Fruit fly (Drosophila melanogaster) whole organism, embryonic: ENCODE measurements around the gene CG7519.
A peak's percentile ranks its signal among the peaks of the same experiment; 100 is the strongest.

Experiments used
- B-H2 ChIP-seq: fragments of 200-800 bp; sonication (Bioruptor generic); optimal IDR thresholded peaks from 2 replicates; lab custom pipeline; 2018; ENCODE audit warnings: missing biosample characterization, mild to moderate bottlenecking, missing genetic modification characterization
- CG10321 ChIP-seq: fragments of 200-800 bp; sonication (Bioruptor generic); IDR thresholded peaks from 2 replicates; pipeline ENCODE4 v1.3.6; 2022; ENCODE audit warnings: missing biosample characterization, missing genetic modification characterization
- CG10462 ChIP-seq: fragments of 200-800 bp; sonication (Bioruptor generic); optimal IDR thresholded peaks from 2 replicates; lab custom pipeline; 2016; ENCODE audit warnings: missing biosample characterization, missing genetic modification characterization
- CG1529 ChIP-seq: fragments of 200-800 bp; sonication (Bioruptor generic); optimal IDR thresholded peaks from 3 replicates; lab custom pipeline; 2018; ENCODE audit warnings: missing biosample characterization, missing genetic modification characterization
- CG16813 ChIP-seq: fragments of 200-800 bp; sonication (Bioruptor generic); IDR thresholded peaks from 3 replicates; pipeline ENCODE4 v1.3.6; 2022; ENCODE audit warnings: missing biosample characterization, missing genetic modification characterization; ENCODE audit not compliant: partially characterized antibody
- CG16863 ChIP-seq: fragments of 200-800 bp; sonication (Bioruptor generic); optimal IDR thresholded peaks from 3 replicates; lab custom pipeline; 2016; ENCODE audit warnings: missing biosample characterization, missing genetic modification characterization
- CG2199 ChIP-seq: fragments of 200-800 bp; sonication (Bioruptor generic); IDR thresholded peaks from 3 replicates; pipeline ENCODE4 v1.3.6; 2022; ENCODE audit warnings: missing biosample characterization, missing genetic modification characterization
- CG30403 ChIP-seq: fragments of 200-800 bp; sonication (Bioruptor generic); optimal IDR thresholded peaks from 3 replicates; lab custom pipeline; 2016; ENCODE audit warnings: missing biosample characterization, missing genetic modification characterization
- CG3281 ChIP-seq: fragments of 200-800 bp; sonication (Bioruptor generic); optimal IDR thresholded peaks from 3 replicates; lab custom pipeline; 2017; ENCODE audit warnings: missing biosample characterization, mild to moderate bottlenecking, missing genetic modification characterization
- CG4617 ChIP-seq: fragments of 200-800 bp; sonication (Bioruptor generic); optimal IDR thresholded peaks from 3 replicates; lab custom pipeline; 2016; ENCODE audit warnings: missing biosample characterization, missing genetic modification characterization, borderline replicate concordance
- CG6654 ChIP-seq: fragments of 200-800 bp; sonication (Bioruptor generic); optimal IDR thresholded peaks from 2 replicates; lab custom pipeline; 2017; ENCODE audit warnings: missing biosample characterization, mild to moderate bottlenecking, missing genetic modification characterization
- CG9876 ChIP-seq: fragments of 200-800 bp; sonication (Bioruptor generic); optimal IDR thresholded peaks from 2 replicates; lab custom pipeline; 2016; ENCODE audit warnings: missing biosample characterization, missing genetic modification characterization
- Chrac-16 ChIP-seq: fragments of 200-800 bp; sonication (Bioruptor generic); optimal IDR thresholded peaks from 3 replicates; lab custom pipeline; 2016; ENCODE audit warnings: missing biosample characterization, missing genetic modification characterization
- D19B ChIP-seq: fragments of 200-800 bp; sonication (Bioruptor generic); optimal IDR thresholded peaks from 2 replicates; lab custom pipeline; 2017; ENCODE audit warnings: missing biosample characterization, mild to moderate bottlenecking, missing genetic modification characterization
- Dll ChIP-seq: fragments of 200-800 bp; sonication (Bioruptor generic); IDR thresholded peaks from 4 replicates; pipeline ENCODE4 v1.3.6; 2022; ENCODE audit warnings: missing biosample characterization, missing genetic modification characterization; ENCODE audit not compliant: partially characterized antibody
- Dp ChIP-seq: fragments of 200-800 bp; sonication (Bioruptor generic); optimal IDR thresholded peaks from 2 replicates; lab custom pipeline; 2018; ENCODE audit warnings: missing biosample characterization, mild to moderate bottlenecking, missing genetic modification characterization, moderate library complexity
- Fer1 ChIP-seq: fragments of 200-800 bp; sonication (Bioruptor generic); optimal IDR thresholded peaks from 2 replicates; lab custom pipeline; 2017; ENCODE audit warnings: missing biosample characterization, mild to moderate bottlenecking, missing genetic modification characterization
- Hand ChIP-seq: fragments of 200-800 bp; sonication (Bioruptor generic); optimal IDR thresholded peaks from 2 replicates; lab custom pipeline; 2017; ENCODE audit warnings: mild to moderate bottlenecking, missing biosample characterization, missing genetic modification reagents, missing genetic modification characterization
- HmgZ ChIP-seq: fragments of 200-800 bp; sonication (Bioruptor generic); optimal IDR thresholded peaks from 2 replicates; lab custom pipeline; 2018; ENCODE audit warnings: missing biosample characterization, mild to moderate bottlenecking, missing genetic modification characterization
- Jarid2 ChIP-seq: fragments of 200-800 bp; sonication (Bioruptor generic); optimal IDR thresholded peaks from 3 replicates; lab custom pipeline; 2017; ENCODE audit warnings: mild to moderate bottlenecking, missing biosample characterization, missing genetic modification reagents, missing genetic modification characterization
- Lhr ChIP-seq: fragments of 200-800 bp; sonication (Bioruptor generic); optimal IDR thresholded peaks from 3 replicates; lab custom pipeline; 2017; ENCODE audit warnings: mild to moderate bottlenecking, missing biosample characterization, missing genetic modification reagents, missing genetic modification characterization
- MTF-1 ChIP-seq: fragments of 200-800 bp; sonication (Bioruptor generic); optimal IDR thresholded peaks from 2 replicates; lab custom pipeline; 2018; ENCODE audit warnings: missing biosample characterization, mild to moderate bottlenecking, missing genetic modification characterization, borderline replicate concordance
- Nf-YB ChIP-seq: fragments of 200-800 bp; sonication (Bioruptor generic); optimal IDR thresholded peaks from 3 replicates; lab custom pipeline; 2019; ENCODE audit warnings: missing biosample characterization, mild to moderate bottlenecking, missing genetic modification characterization, moderate library complexity
- Scr ChIP-seq: fragments of 200-800 bp; sonication (Bioruptor generic); IDR thresholded peaks from 2 replicates; pipeline ENCODE4 v1.3.6; 2022; ENCODE audit warnings: missing biosample characterization, missing genetic modification characterization; ENCODE audit not compliant: partially characterized antibody
- Sox100B ChIP-seq: fragments of 200-800 bp; sonication (Bioruptor generic); optimal IDR thresholded peaks from 3 replicates; lab custom pipeline; 2018; ENCODE audit warnings: missing biosample characterization, mild to moderate bottlenecking, missing genetic modification characterization
- Sox102F ChIP-seq: fragments of 200-800 bp; sonication (Bioruptor generic); optimal IDR thresholded peaks from 2 replicates; lab custom pipeline; 2018; ENCODE audit warnings: missing biosample characterization, mild to moderate bottlenecking, missing genetic modification characterization, moderate library complexity
- Usf ChIP-seq: fragments of 200-800 bp; sonication (Bioruptor generic); optimal IDR thresholded peaks from 2 replicates; lab custom pipeline; 2017; ENCODE audit warnings: missing genotype, missing biosample characterization, missing genetic modification characterization
- Vsx1 ChIP-seq: fragments of 200-800 bp; sonication (Bioruptor generic); optimal IDR thresholded peaks from 2 replicates; lab custom pipeline; 2017; ENCODE audit warnings: missing biosample characterization, mild to moderate bottlenecking, missing genetic modification characterization, missing genetic modification reagents
- Xbp1 ChIP-seq: fragments of 200-800 bp; sonication (Bioruptor generic); optimal IDR thresholded peaks from 3 replicates; lab custom pipeline; 2016; ENCODE audit warnings: missing biosample characterization, mild to moderate bottlenecking, missing genetic modification characterization
- crc ChIP-seq: fragments of 200-800 bp; sonication (Bioruptor generic); optimal IDR thresholded peaks from 2 replicates; lab custom pipeline; 2016; ENCODE audit warnings: missing biosample characterization, missing genetic modification characterization
- da ChIP-seq: fragments of 200-800 bp; sonication (Bioruptor generic); optimal IDR thresholded peaks from 2 replicates; lab custom pipeline; 2016; ENCODE audit warnings: missing biosample characterization, missing genetic modification characterization
- dmrt11E ChIP-seq: fragments of 200-800 bp; sonication (Bioruptor generic); optimal IDR thresholded peaks from 3 replicates; lab custom pipeline; 2018; ENCODE audit warnings: missing biosample characterization, mild to moderate bottlenecking, missing genetic modification characterization, moderate library complexity
- dpn ChIP-seq, 2 experiments: fragments of 200-800 bp; sonication (Bioruptor generic); optimal IDR thresholded peaks; 3 replicates each; lab custom pipeline; 2016; ENCODE audit warnings: missing biosample characterization in 2 of 2, missing genetic modification characterization in 2 of 2
- dysf ChIP-seq: fragments of 200-800 bp; sonication (Bioruptor generic); IDR thresholded peaks from 3 replicates; pipeline ENCODE4 v1.3.6; 2022; ENCODE audit warnings: missing biosample characterization, missing genetic modification characterization
- ems ChIP-seq: fragments of 200-800 bp; sonication (Bioruptor generic); optimal IDR thresholded peaks from 3 replicates; lab custom pipeline; 2016; ENCODE audit warnings: missing biosample characterization, missing genetic modification characterization
- eve ChIP-seq, 2 experiments: fragments of >200 bp; optimal IDR thresholded peaks; 2 replicates each; lab custom pipeline; 2017; ENCODE audit warnings: missing biosample characterization in 2 of 2, missing genetic modification characterization in 2 of 2
- gro ChIP-seq: fragments of 200-800 bp; sonication (Bioruptor generic); optimal IDR thresholded peaks from 2 replicates; lab custom pipeline; 2016; ENCODE audit warnings: missing biosample characterization, missing genetic modification characterization
- ham ChIP-seq: fragments of 200-800 bp; sonication (Bioruptor generic); IDR thresholded peaks from 2 replicates; pipeline ENCODE4 v1.3.6; 2022; ENCODE audit warnings: missing biosample characterization, missing genetic modification characterization
- hth ChIP-seq: fragments of >200 bp; optimal IDR thresholded peaks from 2 replicates; lab custom pipeline; 2017; ENCODE audit warnings: inconsistent platforms
- jumu ChIP-seq: fragments of 200-800 bp; sonication (Bioruptor generic); optimal IDR thresholded peaks from 3 replicates; lab custom pipeline; 2016; ENCODE audit warnings: missing biosample characterization, missing genetic modification characterization
- kah ChIP-seq: fragments of 200-800 bp; sonication (Bioruptor generic); optimal IDR thresholded peaks from 2 replicates; lab custom pipeline; 2018; ENCODE audit warnings: missing biosample characterization, mild to moderate bottlenecking, missing genetic modification characterization
- lilli ChIP-seq: fragments of 200-800 bp; sonication (Bioruptor generic); optimal IDR thresholded peaks from 3 replicates; lab custom pipeline; 2016; ENCODE audit warnings: missing biosample characterization, missing genetic modification characterization
- oc ChIP-seq: fragments of 200-800 bp; sonication (Bioruptor generic); optimal IDR thresholded peaks from 2 replicates; lab custom pipeline; 2018; ENCODE audit warnings: missing biosample characterization, mild to moderate bottlenecking, missing genetic modification characterization, moderate library complexity
- row ChIP-seq: fragments of 200-800 bp; sonication (Bioruptor generic); IDR thresholded peaks from 3 replicates; pipeline ENCODE4 v1.3.6; 2022; ENCODE audit warnings: missing biosample characterization, missing genetic modification characterization
- sens ChIP-seq: fragments of 200-800 bp; sonication (Bioruptor generic); peaks from one replicate; lab custom pipeline; 2016; ENCODE audit warnings: missing biosample characterization, missing genetic modification characterization
- sens-2 ChIP-seq: fragments of 200-800 bp; sonication (Bioruptor generic); IDR thresholded peaks from 2 replicates; pipeline ENCODE4 v1.3.6; 2022; ENCODE audit warnings: missing biosample characterization, missing genetic modification characterization
- sob ChIP-seq: fragments of 200-800 bp; sonication (Bioruptor generic); IDR thresholded peaks from 2 replicates; pipeline ENCODE4 v1.3.6; 2022; ENCODE audit warnings: missing biosample characterization, missing genetic modification characterization
- stwl ChIP-seq: fragments of 200-800 bp; sonication (Bioruptor generic); optimal IDR thresholded peaks from 3 replicates; lab custom pipeline; 2018; ENCODE audit warnings: missing biosample characterization, mild to moderate bottlenecking, missing genetic modification characterization, moderate library complexity
- twi ChIP-seq: fragments of 200-800 bp; optimal IDR thresholded peaks from 2 replicates; lab custom pipeline; 2019; ENCODE audit warnings: missing biosample characterization, mild to moderate bottlenecking, missing genetic modification characterization, moderate library complexity
- vvl ChIP-seq: fragments of 200-800 bp; sonication (Bioruptor generic); IDR thresholded peaks from 2 replicates; pipeline ENCODE4 v1.3.6; 2022; ENCODE audit warnings: missing biosample characterization, missing genetic modification characterization
- zen ChIP-seq: fragments of 200-800 bp; sonication (Bioruptor generic); optimal IDR thresholded peaks from 3 replicates; lab custom pipeline; 2018; ENCODE audit warnings: missing biosample characterization, mild to moderate bottlenecking, missing genetic modification characterization, moderate library complexity

Gene CG7519

dm6 chr3L:21516716-21517266 is 23.9 kb downstream of the CG7519 start (continued):
- TF ChIP-seq ems (GFP tag; lab: Kevin White, UChicago) (no peak), Lhr (peak; percentile 73), ham (GFP tag; lab: Robert Waterston, UW) (no peak), jumu (no peak), CG10462 (peak; percentile 11), Jarid2 (GFP tag; lab: Kevin White, UChicago) (no peak), CG6654 (GFP tag; lab: Kevin White, UChicago) (no peak), Dp (GFP tag; lab: Kevin White, UChicago) (peak; percentile 39), crc (no peak), dpn (GFP tag; optimal IDR thresholded peaks at IDR 0.05; lab: Kevin White, UChicago) (peak in 1 of 2 experiments; percentile 40), Scr (no peak), kah (GFP tag; lab: Kevin White, UChicago) (no peak), vvl (GFP tag; lab: Robert Waterston, UW) (peak; percentile 42), Sox100B (GFP tag; lab: Kevin White, UChicago) (no peak), oc (tag; lab: Kevin White, UChicago) (no peak), CG4617 (peak; percentile 95), dmrt11E (tag; lab: Kevin White, UChicago) (peak; percentile 1), Fer1 (GFP tag; lab: Kevin White, UChicago) (peak; percentile 17), gro (peak; percentile 3), row (peak; percentile 43; the same call in 2 of the 3 replicates), CG1529 (GFP tag; lab: Kevin White, UChicago) (no peak), Dll (GFP tag; lab: Robert Waterston, UW) (no peak), CG9876 (GFP tag; lab: Kevin White, UChicago) (no peak), CG10321 (GFP tag; lab: Robert Waterston, UW) (no peak), sob (GFP tag; lab: Robert Waterston, UW) (no peak), eve (GFP tag; optimal IDR thresholded peaks at IDR 0.05; lab: Kevin White, UChicago) (no peak), Xbp1 (GFP tag; lab: Kevin White, UChicago) (peak; percentile 27), CG3281 (peak; percentile 27), Vsx1 (no peak), MTF-1 (GFP tag; lab: Kevin White, UChicago) (no peak), Usf (no peak), sens-2 (GFP tag; lab: Robert Waterston, UW) (no peak), HmgZ (tag; lab: Kevin White, UChicago) (peak; percentile 36), CG30403 (peak; percentile 38), lilli (GFP tag; lab: Kevin White, UChicago) (peak; percentile 38), Hand (GFP tag; lab: Kevin White, UChicago) (peak; percentile 18), B-H2 (GFP tag; lab: Kevin White, UChicago) (no peak), CG16863 (GFP tag; lab: Kevin White, UChicago) (no peak), CG2199 (GFP tag; lab: Robert Waterston, UW) (no peak), stwl (tag; lab: Kevin White, UChicago) (peak; percentile 72), dysf (GFP tag; lab: Robert Waterston, UW) (no peak), da (GFP tag; lab: Kevin White, UChicago) (no peak), Nf-YB (GFP tag; lab: Kevin White, UChicago) (peak; percentile 7), Sox102F (no peak), Chrac-16 (no peak), sens (GFP tag; lab: Kevin White, UChicago) (peak; percentile 86), CG16813 (GFP tag; lab: Robert Waterston, UW) (no peak), D19B (GFP tag; lab: Kevin White, UChicago) (no peak), zen (tag; lab: Kevin White, UChicago) (peak; percentile 26), twi (no peak), hth (lab: Kevin White, UChicago) (no peak)
- TF ChIP-seq, all 482 proteins: peak for 108
